Fruit fly (Drosophila melanogaster) whole organism, embryonic: ENCODE measurements around the gene CG11158.
A peak's percentile ranks its signal among the peaks of the same experiment; 100 is the strongest.

Source experiments
- Adf1 ChIP-seq: fragments of 200-800 bp; sonication (Bioruptor generic); IDR thresholded peaks from 2 replicates; pipeline ENCODE4 v1.3.6; 2022; ENCODE audit warnings: missing biosample characterization, missing genetic modification characterization
- Awh ChIP-seq: fragments of 200-800 bp; sonication (Bioruptor generic); IDR thresholded peaks from 2 replicates; pipeline ENCODE4, ENCODE4 v1.3.6; 2022; ENCODE audit warnings: missing biosample characterization, missing genetic modification characterization
- CG10462 ChIP-seq: fragments of 200-800 bp; sonication (Bioruptor generic); optimal IDR thresholded peaks from 2 replicates; lab custom pipeline; 2016; ENCODE audit warnings: missing biosample characterization, missing genetic modification characterization
- CG12659 ChIP-seq: fragments of 200-800 bp; sonication (Bioruptor generic); optimal IDR thresholded peaks from 3 replicates; lab custom pipeline; 2017; ENCODE audit warnings: mild to moderate bottlenecking, missing biosample characterization, missing genetic modification reagents, missing genetic modification characterization
- CG13624 ChIP-seq: fragments of 200-800 bp; sonication (Bioruptor generic); optimal IDR thresholded peaks from 2 replicates; lab custom pipeline; 2016; ENCODE audit warnings: missing biosample characterization, missing genetic modification characterization
- CG17568 ChIP-seq: fragments of 200-800 bp; sonication (Bioruptor generic); optimal IDR thresholded peaks from 2 replicates; lab custom pipeline; 2018; ENCODE audit warnings: missing biosample characterization, mild to moderate bottlenecking, missing genetic modification characterization, moderate library complexity
- CG18619 ChIP-seq: fragments of 200-800 bp; sonication (Bioruptor generic); optimal IDR thresholded peaks from 3 replicates; lab custom pipeline; 2017; ENCODE audit warnings: missing biosample characterization, mild to moderate bottlenecking, missing genetic modification characterization
- CG2889 ChIP-seq: fragments of 200-800 bp; sonication (Bioruptor generic); IDR thresholded peaks from 3 replicates; pipeline ENCODE4 v1.3.6; 2022; ENCODE audit warnings: missing biosample characterization, missing genetic modification characterization
- CG3065 ChIP-seq: fragments of 200-800 bp; sonication (Bioruptor generic); optimal IDR thresholded peaks from 2 replicates; lab custom pipeline; 2016; ENCODE audit warnings: missing biosample characterization, missing genetic modification characterization
- CG34224 ChIP-seq: fragments of 200-800 bp; sonication (Bioruptor generic); IDR thresholded peaks from 3 replicates; pipeline ENCODE4 v1.3.6; 2022; ENCODE audit warnings: missing biosample characterization, missing genetic modification characterization; ENCODE audit not compliant: partially characterized antibody
- CG3847 ChIP-seq: fragments of 200-800 bp; sonication (Bioruptor generic); IDR thresholded peaks from 2 replicates; pipeline ENCODE4 v1.3.6; 2022; ENCODE audit warnings: missing biosample characterization, missing genetic modification characterization
- CG43689 ChIP-seq: fragments of 200-800 bp; sonication (Bioruptor generic); IDR thresholded peaks from 2 replicates; pipeline ENCODE4 v1.3.6; 2022; ENCODE audit warnings: missing biosample characterization, missing genetic modification characterization
- CG6272 ChIP-seq: fragments of 200-800 bp; sonication (Bioruptor generic); IDR thresholded peaks from 2 replicates; pipeline ENCODE4 v1.3.6; 2022; ENCODE audit warnings: missing biosample characterization, missing genetic modification characterization
- CG6689 ChIP-seq: fragments of 200-800 bp; sonication (Bioruptor generic); IDR thresholded peaks from 2 replicates; pipeline ENCODE4 v1.3.6; 2022; ENCODE audit warnings: missing biosample characterization, missing genetic modification characterization
- CG9932 ChIP-seq: fragments of 200-800 bp; sonication (Bioruptor generic); IDR thresholded peaks from 2 replicates; pipeline ENCODE4 v1.3.6; 2022; ENCODE audit warnings: missing biosample characterization, missing genetic modification characterization
- CkIIα-i1 ChIP-seq: fragments of 200-800 bp; sonication (Bioruptor generic); IDR thresholded peaks from 2 replicates; pipeline ENCODE4 v1.3.6; 2022; ENCODE audit warnings: missing biosample characterization, missing genetic modification characterization
- Dbx ChIP-seq: fragments of 200-800 bp; sonication (Bioruptor generic); IDR thresholded peaks from 3 replicates; pipeline ENCODE4 v1.3.6; 2022; ENCODE audit warnings: missing biosample characterization, missing genetic modification characterization
- Dip2 ChIP-seq: fragments of 200-800 bp; sonication (Bioruptor generic); IDR thresholded peaks from 2 replicates; pipeline ENCODE4 v1.3.6; 2022; ENCODE audit warnings: missing biosample characterization, missing genetic modification characterization
- E2f1 ChIP-seq: fragments of 200-800 bp; sonication (Bioruptor generic); IDR thresholded peaks from 2 replicates; pipeline ENCODE4 v1.3.6; 2022; ENCODE audit warnings: missing biosample characterization, missing genetic modification characterization
- Fer1 ChIP-seq: fragments of 200-800 bp; sonication (Bioruptor generic); optimal IDR thresholded peaks from 2 replicates; lab custom pipeline; 2017; ENCODE audit warnings: missing biosample characterization, mild to moderate bottlenecking, missing genetic modification characterization
- Hand ChIP-seq: fragments of 200-800 bp; sonication (Bioruptor generic); optimal IDR thresholded peaks from 2 replicates; lab custom pipeline; 2017; ENCODE audit warnings: mild to moderate bottlenecking, missing biosample characterization, missing genetic modification reagents, missing genetic modification characterization
- Hr39 ChIP-seq: fragments of >200 bp; optimal IDR thresholded peaks from 2 replicates; lab custom pipeline; 2017
- Lim3 ChIP-seq: fragments of 200-800 bp; sonication (Bioruptor generic); IDR thresholded peaks from 2 replicates; pipeline ENCODE4 v1.3.6; 2022; ENCODE audit warnings: missing biosample characterization, missing genetic modification characterization
- MBD-R2 ChIP-seq: fragments of 200-800 bp; sonication (Bioruptor generic); IDR thresholded peaks from 2 replicates; pipeline ENCODE4 v1.3.6; 2022; ENCODE audit warnings: missing biosample characterization, missing genetic modification characterization
- PHDP ChIP-seq: fragments of 200-800 bp; sonication (Bioruptor generic); optimal IDR thresholded peaks from 3 replicates; lab custom pipeline; 2018; ENCODE audit warnings: missing biosample characterization, mild to moderate bottlenecking, missing genetic modification characterization, moderate library complexity
- Pdp1 ChIP-seq, 2 experiments: fragments of 200-800 bp; sonication (Bioruptor generic); optimal IDR thresholded peaks; 3 replicates each; lab custom pipeline; 2016; ENCODE audit warnings: missing biosample characterization in 2 of 2, missing genetic modification characterization in 2 of 2, mild to moderate bottlenecking in 1 of 2, moderate library complexity in 1 of 2
- Six4 ChIP-seq: fragments of 200-800 bp; sonication (Bioruptor generic); optimal IDR thresholded peaks from 2 replicates; lab custom pipeline; 2016; ENCODE audit warnings: missing biosample characterization, missing genetic modification characterization
- Sry-β ChIP-seq: fragments of 200-800 bp; sonication (Bioruptor generic); optimal IDR thresholded peaks from 2 replicates; lab custom pipeline; 2018; ENCODE audit warnings: missing biosample characterization, mild to moderate bottlenecking, missing genetic modification characterization, moderate library complexity
- bab2 ChIP-seq: fragments of 200-800 bp; sonication (Bioruptor generic); optimal IDR thresholded peaks from 2 replicates; lab custom pipeline; 2016; ENCODE audit warnings: missing biosample characterization, missing genetic modification characterization
- cad ChIP-seq: fragments of >200 bp; optimal IDR thresholded peaks from 2 replicates; lab custom pipeline; 2017; ENCODE audit warnings: missing biosample characterization, missing genetic modification characterization
- ci ChIP-seq: fragments of 200-800 bp; sonication (Bioruptor generic); IDR thresholded peaks from 3 replicates; pipeline ENCODE4 v1.3.6; 2022; ENCODE audit warnings: missing biosample characterization, missing genetic modification characterization
- corto ChIP-seq: fragments of 200-800 bp; sonication (Bioruptor generic); optimal IDR thresholded peaks from 2 replicates; lab custom pipeline; 2016; ENCODE audit warnings: missing biosample characterization, mild to moderate bottlenecking, missing genetic modification characterization, moderate library complexity
- crol ChIP-seq: fragments of 200-800 bp; sonication (Bioruptor generic); IDR thresholded peaks from 2 replicates; pipeline ENCODE4 v1.3.6; 2022; ENCODE audit warnings: missing biosample characterization, missing genetic modification characterization
- emc ChIP-seq: fragments of 200-800 bp; sonication (Bioruptor generic); optimal IDR thresholded peaks from 2 replicates; lab custom pipeline; 2016; ENCODE audit warnings: missing biosample characterization, missing genetic modification characterization
- fd102C ChIP-seq: fragments of 200-800 bp; sonication (Bioruptor generic); optimal IDR thresholded peaks from 2 replicates; lab custom pipeline; 2018; ENCODE audit warnings: missing biosample characterization, mild to moderate bottlenecking, missing genetic modification characterization, moderate library complexity
- hb ChIP-seq: fragments of 200-800 bp; sonication (Bioruptor generic); IDR thresholded peaks from 3 replicates; pipeline ENCODE4 v1.3.6; 2022; ENCODE audit warnings: missing biosample characterization, missing genetic modification characterization; ENCODE audit not compliant: partially characterized antibody
- mam ChIP-seq: fragments of 200-800 bp; sonication (Bioruptor generic); optimal IDR thresholded peaks from 3 replicates; lab custom pipeline; 2016; ENCODE audit warnings: missing biosample characterization, missing genetic modification characterization
- nerfin-1 ChIP-seq: fragments of 200-800 bp; sonication (Bioruptor generic); optimal IDR thresholded peaks from 3 replicates; lab custom pipeline; 2019; ENCODE audit warnings: missing biosample characterization, mild to moderate bottlenecking, missing genetic modification characterization, moderate library complexity
- pros ChIP-seq: fragments of 200-800 bp; sonication (Bioruptor generic); optimal IDR thresholded peaks from 3 replicates; lab custom pipeline; 2019; ENCODE audit warnings: missing biosample characterization, mild to moderate bottlenecking, missing genetic modification characterization, moderate library complexity
- ro ChIP-seq: fragments of 200-800 bp; sonication (Bioruptor generic); IDR thresholded peaks from 2 replicates; pipeline ENCODE4 v1.3.6; 2022; ENCODE audit warnings: missing biosample characterization, missing genetic modification characterization
- seq ChIP-seq: fragments of 200-800 bp; sonication (Bioruptor generic); IDR thresholded peaks from 2 replicates; pipeline ENCODE4 v1.3.6; 2022; ENCODE audit warnings: missing biosample characterization, missing genetic modification characterization
- sim ChIP-seq: fragments of 200-800 bp; sonication (Bioruptor generic); IDR thresholded peaks from 2 replicates; pipeline ENCODE4 v1.3.6; 2022; ENCODE audit warnings: missing biosample characterization, missing genetic modification characterization

Gene CG11158

dm6 chrX:13639998-13640691, 42.6 kb upstream of the CG11158 start (continued):
- TF ChIP-seq ro (GFP tag; lab: Robert Waterston, UW) (peak; percentile 96), CG6272 (GFP tag; lab: Robert Waterston, UW) (peak; percentile 98), ci (GFP tag; lab: Robert Waterston, UW) (peak; percentile 99), pros (GFP tag; lab: Kevin White, UChicago) (peak; percentile 66), CG13624 (GFP tag; lab: Kevin White, UChicago) (peak; percentile 99), mam (peak; percentile 98), fd102C (peak; percentile 76), MBD-R2 (GFP tag; lab: Robert Waterston, UW) (peak; percentile 99), cad (GFP tag; lab: Kevin White, UChicago) (no peak), CG17568 (GFP tag; lab: Kevin White, UChicago) (peak; percentile 98), Dbx (peak; percentile 98), bab2 (GFP tag; lab: Kevin White, UChicago) (peak; percentile 99), emc (GFP tag; lab: Kevin White, UChicago) (peak; percentile 96), CG43689 (GFP tag; lab: Robert Waterston, UW) (peak; percentile 98), seq (GFP tag; lab: Robert Waterston, UW) (peak; percentile 99), CG3065 (GFP tag; lab: Kevin White, UChicago) (peak; percentile 96), nerfin-1 (tag; lab: Kevin White, UChicago) (peak; percentile 96), Adf1 (GFP tag; lab: Robert Waterston, UW) (peak; percentile 96), CG2889 (GFP tag; lab: Robert Waterston, UW) (peak; percentile 97), CG12659 (GFP tag; lab: Kevin White, UChicago) (peak; percentile 99), Hand (GFP tag; lab: Kevin White, UChicago) (peak; percentile 97), Hr39 (lab: Kevin White, UChicago) (no peak), Pdp1 (GFP tag; optimal IDR thresholded peaks at IDR 0.05; lab: Kevin White, UChicago) (peak; percentile 98 to 99), crol (peak; percentile 79), hb (peak; percentile 78; the same call in 1 of the 3 replicates), CG3847 (GFP tag; lab: Robert Waterston, UW) (peak; percentile 99), sim (GFP tag; lab: Robert Waterston, UW) (peak; percentile 98), Dip2 (peak; percentile 74; the same call in 1 of the 2 replicates), CG18619 (GFP tag; lab: Kevin White, UChicago) (peak; percentile 97), Lim3 (GFP tag; lab: Robert Waterston, UW) (peak; percentile 97), corto (peak; percentile 70), CG9932 (GFP tag; lab: Robert Waterston, UW) (peak; percentile 99), CG10462 (peak; percentile 98), CG6689 (GFP tag; lab: Robert Waterston, UW) (peak; percentile 99), CG34224 (peak; percentile 46; the same call in 1 of the 3 replicates), PHDP (tag; lab: Kevin White, UChicago) (peak; percentile 99), Six4 (GFP tag; lab: Kevin White, UChicago) (peak; percentile 98), E2f1 (GFP tag; lab: Robert Waterston, UW) (peak; percentile 99), Awh (GFP tag; lab: Robert Waterston, UW) (peak; percentile 99), Sry-β (GFP tag; lab: Kevin White, UChicago) (peak; percentile 72), CkIIα-i1 (peak; percentile 96), Fer1 (GFP tag; lab: Kevin White, UChicago) (peak; percentile 99)
